Fruit fly (Drosophila melanogaster): Measurements from ENCODE around the gene Ssb-c31a.

Ssb-c31a gene

DNA sequence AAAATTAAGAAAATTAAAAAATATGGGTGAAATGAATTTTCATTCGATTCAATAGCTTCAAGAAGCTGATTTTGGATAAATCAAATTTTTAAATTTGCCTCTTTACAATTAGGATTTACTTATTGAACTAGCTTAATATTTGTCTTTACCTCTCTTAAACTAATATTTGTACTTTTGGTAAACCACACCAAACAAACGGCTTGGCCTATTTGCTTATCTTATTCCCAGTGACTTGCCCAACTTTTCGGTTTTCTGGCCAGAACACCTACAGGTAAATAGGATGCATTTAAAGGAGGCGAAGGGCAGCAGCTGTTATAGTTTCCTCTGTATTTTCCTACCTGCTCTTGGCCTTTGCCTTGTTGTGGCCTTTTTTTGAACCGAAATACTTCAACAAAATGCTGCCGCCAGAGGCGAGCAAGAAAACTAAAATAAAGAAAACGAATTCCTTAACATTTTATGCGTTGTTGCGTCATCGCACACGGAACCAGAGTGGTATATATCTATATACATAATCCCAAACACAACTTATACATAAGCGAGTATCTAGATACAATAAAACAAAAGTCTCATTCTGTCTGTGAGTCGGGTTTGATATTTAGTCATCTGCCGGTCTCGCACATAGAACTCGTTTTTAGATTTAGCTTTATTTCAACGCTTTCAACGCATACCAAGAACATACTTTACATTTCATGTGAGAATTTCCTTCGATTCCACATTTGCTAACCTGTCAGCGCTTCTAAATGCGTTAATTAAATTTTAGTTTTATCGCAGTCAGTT, 45.2 kb upstream of the Ssb-c31a start (continued):
- TF ChIP-seq zen (tag; optimal IDR thresholded peaks at IDR 0.05) (peak; percentile 73), CG12744 (GFP tag; optimal IDR thresholded peaks at IDR 0.05) (peak; percentile 10), CG7839 (tag; optimal IDR thresholded peaks at IDR 0.05) (no peak), dmrt99B (tag; optimal IDR thresholded peaks at IDR 0.05) (no peak), CG14710 (tag; optimal IDR thresholded peaks at IDR 0.05) (peak; percentile 26), caup (GFP tag; optimal IDR thresholded peaks at IDR 0.05; ENCODE audit: severe bottlenecking) (no peak), mam (GFP tag; optimal IDR thresholded peaks at IDR 0.05) (no peak), ato (GFP tag; IDR thresholded peaks at IDR 0.05; ENCODE audit: partially characterized antibody) (no peak), pzg (GFP tag; optimal IDR thresholded peaks at IDR 0.05) (no peak), dati (GFP tag; IDR thresholded peaks at IDR 0.05) (no peak), CG7987 (GFP tag; optimal IDR thresholded peaks at IDR 0.05) (no peak), CG7372 (GFP tag; IDR thresholded peaks at IDR 0.05) (no peak), luna (GFP tag; optimal IDR thresholded peaks at IDR 0.05) (no peak), CG7271 (tag; optimal IDR thresholded peaks at IDR 0.05) (peak; percentile 80), Ptx1 (GFP tag; IDR thresholded peaks at IDR 0.05) (no peak), pb (GFP tag; optimal IDR thresholded peaks at IDR 0.05) (no peak), CG6254 (GFP tag; optimal IDR thresholded peaks at IDR 0.05) (no peak), ap (GFP tag; IDR thresholded peaks at IDR 0.05) (no peak), gcm (GFP tag; optimal IDR thresholded peaks at IDR 0.05) (no peak), TFAM (GFP tag; optimal IDR thresholded peaks at IDR 0.05) (no peak), Med (GFP tag) (peak; percentile 26), CG10267 (tag; optimal IDR thresholded peaks at IDR 0.05) (peak; percentile 35), CG14050 (GFP tag; IDR thresholded peaks at IDR 0.05) (no peak), CG12659 (GFP tag; optimal IDR thresholded peaks at IDR 0.05) (no peak), CG6654 (GFP tag; optimal IDR thresholded peaks at IDR 0.05) (no peak), CHES-1-like (GFP tag; optimal IDR thresholded peaks at IDR 0.05) (no peak), wor (GFP tag; IDR thresholded peaks at IDR 0.05) (no peak), CG2712 (tag; optimal IDR thresholded peaks at IDR 0.05) (peak; percentile 16), CG30403 (GFP tag; optimal IDR thresholded peaks at IDR 0.05) (no peak), cato (GFP tag; optimal IDR thresholded peaks at IDR 0.05; ENCODE audit: borderline replicate concordance) (no peak), CoRest (tag; optimal IDR thresholded peaks at IDR 0.05) (peak; percentile 1), CG12391 (tag; optimal IDR thresholded peaks at IDR 0.05) (peak; percentile 5), exex (tag; optimal IDR thresholded peaks at IDR 0.05) (peak; percentile 32), Poxn (GFP tag; IDR thresholded peaks at IDR 0.05) (no peak), bigmax (GFP tag; optimal IDR thresholded peaks at IDR 0.05) (no peak), slou (GFP tag; optimal IDR thresholded peaks at IDR 0.05) (no peak), trem (tag; optimal IDR thresholded peaks at IDR 0.05) (no peak), slp2 (GFP tag; optimal IDR thresholded peaks at IDR 0.05) (no peak), cwo (GFP tag; optimal IDR thresholded peaks at IDR 0.05) (no peak), CrebB (tag; optimal IDR thresholded peaks at IDR 0.05) (no peak), Ets97D (GFP tag; optimal IDR thresholded peaks at IDR 0.05) (no peak), ro (GFP tag; IDR thresholded peaks at IDR 0.05) (no peak), gt (GFP tag; IDR thresholded peaks at IDR 0.05) (no peak), CG4404 (GFP tag; IDR thresholded peaks at IDR 0.05) (no peak), Ravus (GFP tag; IDR thresholded peaks at IDR 0.05) (no peak), CG7357 (GFP tag; IDR thresholded peaks at IDR 0.05) (no peak), CG2678 (tag; optimal IDR thresholded peaks at IDR 0.05) (peak; percentile 36), tna (GFP tag; IDR thresholded peaks at IDR 0.05; ENCODE audit: partially characterized antibody) (no peak), CkIIα-i1 (GFP tag; IDR thresholded peaks at IDR 0.05) (no peak)

Data from whole organism, embryonic.